Fruit fly (Drosophila melanogaster): ENCODE data around the gene CG14054.

The CG14054 gene

dm6 chrX:2098267-2098666 lies 32.1 kb upstream of the CG14054 start:
- 0 out of 3 replicates have a peak, but pooled peaks have one; percentile 15 for TF ChIP-seq CG4496 (GFP tag; IDR thresholded peaks at IDR 0.05)
- no peak for TF ChIP-seq D1 (tag; optimal IDR thresholded peaks at IDR 0.05)
- TF ChIP-seq CG9948 (tag; optimal IDR thresholded peaks at IDR 0.05), result no peak
- no peak for TF ChIP-seq EcR (GFP tag; optimal IDR thresholded peaks at IDR 0.05)
- TF ChIP-seq CG14655 (GFP tag; optimal IDR thresholded peaks at IDR 0.05), result peak; percentile 33
- no peak for TF ChIP-seq CG15710 (tag; optimal IDR thresholded peaks at IDR 0.05)
- peak; percentile 35 for TF ChIP-seq CG8301 (tag; optimal IDR thresholded peaks at IDR 0.05)
- peak; percentile 36; the same call in 1 of the 2 replicates for TF ChIP-seq Ets98B (GFP tag; IDR thresholded peaks at IDR 0.05)
- TF ChIP-seq Pif1A (GFP tag; optimal IDR thresholded peaks at IDR 0.05), result no peak
- TF ChIP-seq CG12605 (GFP tag; IDR thresholded peaks at IDR 0.05), result 0 out of 2 replicates have a peak, but pooled peaks have one; percentile 19

DNA sequence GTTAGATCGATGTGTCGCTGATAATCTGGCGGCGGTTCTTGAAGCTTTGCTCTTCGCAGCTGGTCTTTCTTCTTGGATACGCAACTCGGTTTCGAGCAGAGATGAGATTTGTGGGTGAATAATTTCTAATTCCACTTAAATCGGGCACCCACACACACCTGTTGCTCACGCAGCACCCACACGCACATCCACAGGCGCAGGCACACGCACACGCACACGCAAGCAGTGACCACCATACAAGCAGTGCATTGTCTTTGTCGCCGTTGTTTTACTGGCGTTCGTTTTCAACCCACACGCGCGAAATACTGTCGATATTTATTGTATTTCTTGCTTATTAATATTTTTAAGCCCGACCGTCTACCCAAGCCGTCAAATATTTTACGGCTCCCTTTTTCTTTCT lies 30.2 kb upstream of the CG14054 start:
- TF ChIP-seq CG12605 (GFP tag; IDR thresholded peaks at IDR 0.05) (no peak), Pif1B (GFP tag; optimal IDR thresholded peaks at IDR 0.05) (no peak)

DNA sequence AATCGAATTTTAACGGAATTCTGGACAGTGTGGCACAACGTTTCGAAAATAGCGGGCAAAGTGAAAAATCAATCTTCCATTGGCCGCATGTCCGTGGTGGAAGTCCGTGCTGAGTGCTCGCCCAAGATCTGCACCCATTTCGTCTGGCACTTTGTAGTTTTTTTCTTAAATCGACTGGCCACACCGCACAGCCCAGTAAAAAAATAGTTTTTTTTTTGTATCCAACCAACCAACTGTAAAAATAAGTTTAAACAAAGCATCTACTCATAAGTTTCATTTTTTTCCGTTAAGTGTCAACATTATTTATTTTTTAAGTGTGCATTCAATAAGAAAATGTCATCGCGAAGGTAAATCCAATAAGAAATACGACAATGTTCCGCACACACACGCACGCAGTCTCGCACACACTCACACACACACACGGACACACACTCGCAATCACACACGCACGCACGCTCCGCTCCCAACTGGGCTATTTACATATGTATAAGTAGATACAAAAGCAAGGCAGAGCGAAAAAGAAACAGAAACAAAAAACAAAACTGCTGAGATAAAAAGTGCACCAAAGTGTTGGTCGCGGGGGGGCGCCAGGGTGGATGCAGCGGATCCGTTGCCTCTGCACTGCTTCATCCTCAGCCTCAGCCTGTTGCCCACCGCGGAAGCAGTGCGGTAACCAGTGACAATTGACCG lies 28.1 kb upstream of the CG14054 start, which contains the start of gene csw:
TSS of gene csw (plus strand) at position 163 of the 690 bp plus-strand sequence.
- TF ChIP-seq CG8301 (tag; optimal IDR thresholded peaks at IDR 0.05), result peak; percentile 66
- peak; percentile 85 for TF ChIP-seq CG15710 (tag; optimal IDR thresholded peaks at IDR 0.05)
- TF ChIP-seq CG14655 (GFP tag; optimal IDR thresholded peaks at IDR 0.05), result peak; percentile 82
- TF ChIP-seq CG8159 (tag; optimal IDR thresholded peaks at IDR 0.05), result peak; percentile 85
- TF ChIP-seq Snoo (tag; optimal IDR thresholded peaks at IDR 0.05), result peak; percentile 74
- peak; percentile 23 for TF ChIP-seq D1 (tag; optimal IDR thresholded peaks at IDR 0.05)
- TF ChIP-seq Ets98B (GFP tag; IDR thresholded peaks at IDR 0.05), result peak; percentile 84
- peak; percentile 65 for TF ChIP-seq CG9948 (tag; optimal IDR thresholded peaks at IDR 0.05)
- TF ChIP-seq CG10348 (GFP tag; IDR thresholded peaks at IDR 0.05), result no peak
- peak; percentile 98 for TF ChIP-seq gl (tag; optimal IDR thresholded peaks at IDR 0.05)
- TF ChIP-seq EcR (GFP tag; optimal IDR thresholded peaks at IDR 0.05), result peak; percentile 70
- TF ChIP-seq rn (GFP tag; IDR thresholded peaks at IDR 0.05), result peak; percentile 81
- TF ChIP-seq fd96Ca (GFP tag; IDR thresholded peaks at IDR 0.05), result peak; percentile 85
- peak; percentile 84 for TF ChIP-seq CG32121 (GFP tag; IDR thresholded peaks at IDR 0.05)
- TF ChIP-seq CG17806 (tag; optimal IDR thresholded peaks at IDR 0.05), result peak; percentile 76
- TF ChIP-seq Pif1B (GFP tag; optimal IDR thresholded peaks at IDR 0.05), result peak; percentile 77
- peak; percentile 92 for TF ChIP-seq Pif1A (GFP tag; optimal IDR thresholded peaks at IDR 0.05)
- TF ChIP-seq CG34367 (tag; optimal IDR thresholded peaks at IDR 0.05), result peak; percentile 93
- TF ChIP-seq CG13204 (GFP tag; optimal IDR thresholded peaks at IDR 0.05), result peak; percentile 93
- TF ChIP-seq CG12605 (GFP tag; IDR thresholded peaks at IDR 0.05), result peak; percentile 94
- peak; percentile 96 for TF ChIP-seq CG4496 (GFP tag; IDR thresholded peaks at IDR 0.05)

dm6 chrX:2089812-2090211 lies 23.7 kb upstream of the CG14054 start:
- TF ChIP-seq CG8159 (tag; optimal IDR thresholded peaks at IDR 0.05) (peak; percentile 33), CG8301 (tag; optimal IDR thresholded peaks at IDR 0.05) (peak; percentile 31), CG14655 (GFP tag; optimal IDR thresholded peaks at IDR 0.05) (peak; percentile 35), EcR (GFP tag; optimal IDR thresholded peaks at IDR 0.05) (no peak)

DNA sequence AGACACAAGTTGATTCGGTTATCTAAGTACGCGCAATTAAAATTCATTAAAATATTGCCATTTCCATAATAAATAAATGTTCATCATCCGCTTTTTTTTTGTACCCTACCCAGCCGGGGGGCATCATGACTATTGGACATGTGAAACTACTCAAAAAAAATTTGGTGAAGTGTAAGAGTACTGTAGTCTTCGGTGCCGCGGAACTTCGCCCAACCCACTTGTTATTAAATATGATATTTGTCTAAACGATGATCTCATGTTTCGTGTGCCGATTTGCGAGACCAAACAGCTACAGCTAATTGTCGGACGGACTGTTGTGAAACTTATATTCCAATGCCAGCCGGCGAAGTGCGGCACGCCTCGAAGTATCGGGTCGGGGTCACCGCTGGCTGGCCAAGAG lies 22.6 kb upstream of the CG14054 start:
- 0 out of 2 replicates have a peak, but pooled peaks have one; percentile 7 for TF ChIP-seq Ets98B (GFP tag; IDR thresholded peaks at IDR 0.05)
- TF ChIP-seq CG9948 (tag; optimal IDR thresholded peaks at IDR 0.05), result no peak
- no peak for TF ChIP-seq CG4496 (GFP tag; IDR thresholded peaks at IDR 0.05)
- TF ChIP-seq Pif1A (GFP tag; optimal IDR thresholded peaks at IDR 0.05), result no peak

- TF ChIP-seq CG4496 (GFP tag; IDR thresholded peaks at IDR 0.05), result peak; percentile 92
- peak; percentile 89 for TF ChIP-seq Ets98B (GFP tag; IDR thresholded peaks at IDR 0.05)
- TF ChIP-seq CG15710 (tag; optimal IDR thresholded peaks at IDR 0.05), result no peak
- peak; percentile 84 for TF ChIP-seq CG32121 (GFP tag; IDR thresholded peaks at IDR 0.05)
- TF ChIP-seq Snoo (tag; optimal IDR thresholded peaks at IDR 0.05), result no peak
- TF ChIP-seq CG8301 (tag; optimal IDR thresholded peaks at IDR 0.05), result peak; percentile 57
- peak; percentile 32 for TF ChIP-seq Pif1B (GFP tag; optimal IDR thresholded peaks at IDR 0.05)
- TF ChIP-seq rn (GFP tag; IDR thresholded peaks at IDR 0.05), result 0 out of 2 replicates have a peak, but pooled peaks have one; percentile 48
- no peak for TF ChIP-seq D1 (tag; optimal IDR thresholded peaks at IDR 0.05)
- peak; percentile 59 for TF ChIP-seq CG10348 (GFP tag; IDR thresholded peaks at IDR 0.05)
- TF ChIP-seq CG14655 (GFP tag; optimal IDR thresholded peaks at IDR 0.05), result peak; percentile 74
- TF ChIP-seq CG12605 (GFP tag; IDR thresholded peaks at IDR 0.05), result peak; percentile 75
- peak; percentile 89 for TF ChIP-seq fd96Ca (GFP tag; IDR thresholded peaks at IDR 0.05)
- peak; percentile 56 for TF ChIP-seq Pif1A (GFP tag; optimal IDR thresholded peaks at IDR 0.05)
Measured at dm6 chrX:2087501-2087900, 21.3 kb upstream of the CG14054 start.

DNA sequence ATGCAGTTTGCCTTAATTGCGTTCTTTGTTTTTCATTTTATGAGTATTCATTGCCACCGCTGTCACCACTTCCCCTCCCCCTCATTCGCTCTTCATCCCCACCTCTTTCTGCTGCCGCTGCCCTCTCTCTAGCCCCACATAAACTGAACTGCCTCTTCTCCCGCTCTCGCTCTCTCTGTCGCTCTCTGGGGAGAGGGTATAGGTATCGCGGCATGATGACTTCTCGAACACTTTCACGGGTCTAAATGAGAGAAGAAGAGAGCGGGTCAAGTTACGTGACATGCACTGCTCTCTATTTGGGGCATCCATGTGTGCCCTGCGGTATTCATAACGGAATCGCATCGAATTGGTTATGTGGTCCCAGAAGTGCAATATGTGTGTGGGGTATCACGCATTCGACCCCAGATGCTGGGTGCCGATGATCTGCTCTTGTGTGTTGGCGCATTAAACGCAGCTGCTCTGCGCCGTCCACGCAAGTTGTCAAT lies 17.6 kb upstream of the CG14054 start:
- TF ChIP-seq CG32121 (GFP tag; IDR thresholded peaks at IDR 0.05) (peak; percentile 94), CG13204 (GFP tag; optimal IDR thresholded peaks at IDR 0.05) (peak; percentile 64), CG34367 (tag; optimal IDR thresholded peaks at IDR 0.05) (peak; percentile 81), rn (GFP tag; IDR thresholded peaks at IDR 0.05) (peak; percentile 86), CG8301 (tag; optimal IDR thresholded peaks at IDR 0.05) (peak; percentile 88), CG10348 (GFP tag; IDR thresholded peaks at IDR 0.05) (peak; percentile 76), fd96Ca (GFP tag; IDR thresholded peaks at IDR 0.05) (peak; percentile 96), EcR (GFP tag; optimal IDR thresholded peaks at IDR 0.05) (peak; percentile 93), CG15710 (tag; optimal IDR thresholded peaks at IDR 0.05) (peak; percentile 85), CG4496 (GFP tag; IDR thresholded peaks at IDR 0.05) (peak; percentile 94), Ets98B (GFP tag; IDR thresholded peaks at IDR 0.05) (peak; percentile 94), D1 (tag; optimal IDR thresholded peaks at IDR 0.05) (peak; percentile 7), gl (tag; optimal IDR thresholded peaks at IDR 0.05) (peak; percentile 75), Pif1B (GFP tag; optimal IDR thresholded peaks at IDR 0.05) (peak; percentile 94), CG8159 (tag; optimal IDR thresholded peaks at IDR 0.05) (peak; percentile 83), Snoo (tag; optimal IDR thresholded peaks at IDR 0.05) (peak; percentile 85), CG14655 (GFP tag; optimal IDR thresholded peaks at IDR 0.05) (peak; percentile 90), CG9948 (tag; optimal IDR thresholded peaks at IDR 0.05) (peak; percentile 88), CG12605 (GFP tag; IDR thresholded peaks at IDR 0.05) (peak; percentile 87), Pif1A (GFP tag; optimal IDR thresholded peaks at IDR 0.05) (peak; percentile 94), CG17806 (tag; optimal IDR thresholded peaks at IDR 0.05) (peak; percentile 88)
